Worm (Caenorhabditis elegans) whole organism, late embryonic: ENCODE results near the gene F16B12.1.

Experiments used
- K09A11.1 ChIP-seq: sonication (generic microtip); optimal IDR thresholded peaks from 2 replicates; lab custom pipeline; 2017; ENCODE audit warnings: antibody characterized with exemption, mild to moderate bottlenecking, missing genetic modification characterization, missing compliant biosample characterization; ENCODE audit not compliant: insufficient read depth
- ama-1 ChIP-seq: fragments of 150-350 bp; optimal IDR thresholded peaks from 2 replicates; lab custom pipeline; 2014
- che-1 ChIP-seq: sonication (generic microtip); optimal IDR thresholded peaks from 2 replicates; lab custom pipeline; 2016; ENCODE audit warnings: mild to moderate bottlenecking, missing genetic modification characterization, missing compliant biosample characterization
- elt-2 ChIP-seq: sonication (generic microtip); optimal IDR thresholded peaks from 2 replicates; lab custom pipeline; 2016; ENCODE audit warnings: missing genetic modification reagents, missing genetic modification characterization, missing compliant biosample characterization
- unc-42 ChIP-seq: sonication (generic microtip); optimal IDR thresholded peaks from 2 replicates; lab custom pipeline; 2016; ENCODE audit warnings: missing genotype, missing genetic modification characterization, missing compliant biosample characterization

DNA sequence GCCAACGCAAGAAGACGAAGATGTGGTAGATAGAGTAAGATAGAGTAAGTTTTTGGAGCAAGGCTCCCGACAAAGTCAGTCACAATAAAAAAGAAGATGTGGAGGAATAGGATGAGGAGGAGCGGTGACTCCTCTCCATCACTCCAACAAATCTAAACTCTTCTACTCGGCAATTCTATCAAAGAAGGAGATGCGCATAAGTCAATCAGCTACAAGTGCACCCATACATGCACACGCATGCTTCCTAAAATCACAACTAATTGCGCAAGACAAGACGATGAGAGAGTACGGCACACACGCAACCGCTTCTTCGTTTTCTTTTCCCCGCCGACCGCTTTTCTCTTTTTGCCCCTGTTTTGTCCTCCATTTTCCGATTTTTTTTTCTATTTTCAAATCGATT is 37.7 kb upstream of the F16B12.1 start:
- no peak for TF ChIP-seq che-1 (tag; lab: Kevin White, UChicago)
- no peak for TF ChIP-seq K09A11.1
- TF ChIP-seq elt-2, result no peak
- no peak for TF ChIP-seq ama-1 (lab: Kevin White, UChicago)
- peak; percentile 89 for TF ChIP-seq unc-42 (tag; lab: Kevin White, UChicago)
